Fruit fly (Drosophila melanogaster) whole organism, embryonic: ENCODE data around the gene CG12818.
A peak's percentile ranks its signal among the peaks of the same experiment; 100 is the strongest.

Experiments used
- Antp ChIP-seq: fragments of 200-800 bp; sonication (Bioruptor generic); optimal IDR thresholded peaks from 3 replicates; lab custom pipeline; 2016; ENCODE audit warnings: missing biosample characterization, missing genetic modification characterization
- Asciz ChIP-seq: fragments of 200-800 bp; sonication (Bioruptor generic); optimal IDR thresholded peaks from 2 replicates; lab custom pipeline; 2017; ENCODE audit warnings: missing biosample characterization, mild to moderate bottlenecking, missing genetic modification characterization, missing genetic modification reagents
- CG10431 ChIP-seq: fragments of 200-800 bp; sonication (Bioruptor generic); optimal IDR thresholded peaks from 3 replicates; lab custom pipeline; 2018; ENCODE audit warnings: missing biosample characterization, mild to moderate bottlenecking, missing genetic modification characterization
- CG11247 ChIP-seq: fragments of 200-800 bp; sonication (Bioruptor generic); IDR thresholded peaks from 2 replicates; pipeline ENCODE4 v1.3.6; 2022; ENCODE audit warnings: missing biosample characterization, missing genetic modification characterization
- CG11504 ChIP-seq: fragments of 200-800 bp; sonication (Bioruptor generic); optimal IDR thresholded peaks from 3 replicates; lab custom pipeline; 2019; ENCODE audit warnings: missing biosample characterization, mild to moderate bottlenecking, missing genetic modification characterization, moderate library complexity
- CG12659 ChIP-seq: fragments of 200-800 bp; sonication (Bioruptor generic); optimal IDR thresholded peaks from 3 replicates; lab custom pipeline; 2017; ENCODE audit warnings: mild to moderate bottlenecking, missing biosample characterization, missing genetic modification reagents, missing genetic modification characterization
- CG12769 ChIP-seq: fragments of 200-800 bp; sonication (Bioruptor generic); optimal IDR thresholded peaks from 2 replicates; lab custom pipeline; 2019; ENCODE audit warnings: missing biosample characterization, mild to moderate bottlenecking, missing genetic modification characterization, moderate library complexity
- CG1529 ChIP-seq: fragments of 200-800 bp; sonication (Bioruptor generic); optimal IDR thresholded peaks from 3 replicates; lab custom pipeline; 2018; ENCODE audit warnings: missing biosample characterization, missing genetic modification characterization
- CG15696 ChIP-seq: fragments of 200-800 bp; sonication (Bioruptor generic); optimal IDR thresholded peaks from 2 replicates; lab custom pipeline; 2019; ENCODE audit warnings: missing biosample characterization, mild to moderate bottlenecking, missing genetic modification characterization, moderate library complexity
- CG1603 ChIP-seq: fragments of 200-800 bp; sonication (Bioruptor generic); optimal IDR thresholded peaks from 2 replicates; lab custom pipeline; 2019; ENCODE audit warnings: missing biosample characterization, mild to moderate bottlenecking, missing genetic modification characterization, moderate library complexity
- CG1647 ChIP-seq: fragments of 200-800 bp; sonication (Bioruptor generic); optimal IDR thresholded peaks from 3 replicates; lab custom pipeline; 2016; ENCODE audit warnings: missing biosample characterization, missing genetic modification characterization
- CG18619 ChIP-seq: fragments of 200-800 bp; sonication (Bioruptor generic); optimal IDR thresholded peaks from 3 replicates; lab custom pipeline; 2017; ENCODE audit warnings: missing biosample characterization, mild to moderate bottlenecking, missing genetic modification characterization
- CG2889 ChIP-seq: fragments of 200-800 bp; sonication (Bioruptor generic); IDR thresholded peaks from 3 replicates; pipeline ENCODE4 v1.3.6; 2022; ENCODE audit warnings: missing biosample characterization, missing genetic modification characterization
- CG30431 ChIP-seq: fragments of 200-800 bp; sonication (Bioruptor generic); optimal IDR thresholded peaks from 2 replicates; lab custom pipeline; 2017; ENCODE audit warnings: missing biosample characterization, missing genetic modification characterization
- CG4328 ChIP-seq: fragments of 200-800 bp; sonication (Bioruptor generic); optimal IDR thresholded peaks from 3 replicates; lab custom pipeline; 2017; ENCODE audit warnings: missing biosample characterization, missing genetic modification reagents, missing genetic modification characterization
- CG5180 ChIP-seq: fragments of 200-800 bp; sonication (Bioruptor generic); optimal IDR thresholded peaks from 3 replicates; lab custom pipeline; 2017; ENCODE audit warnings: missing biosample characterization, missing genetic modification characterization, mild to moderate bottlenecking, moderate library complexity, missing genetic modification reagents
- CG6683 ChIP-seq: fragments of 200-800 bp; sonication (Bioruptor generic); optimal IDR thresholded peaks from 2 replicates; lab custom pipeline; 2017; ENCODE audit warnings: missing biosample characterization, mild to moderate bottlenecking, missing genetic modification characterization, missing genetic modification reagents
- CG8290 ChIP-seq, 3 experiments: fragments of 200-800 bp; sonication (Bioruptor generic); optimal IDR thresholded peaks; 2 replicates each; lab custom pipeline; 2016 to 2019; ENCODE audit warnings: missing biosample characterization in 3 of 3, missing genetic modification characterization in 3 of 3, mild to moderate bottlenecking in 2 of 3, moderate library complexity in 1 of 3
- CHES-1-like ChIP-seq: fragments of 200-800 bp; sonication (Bioruptor generic); optimal IDR thresholded peaks from 2 replicates; lab custom pipeline; 2016; ENCODE audit warnings: missing biosample characterization, missing genetic modification characterization
- Chrac-16 ChIP-seq: fragments of 200-800 bp; sonication (Bioruptor generic); optimal IDR thresholded peaks from 3 replicates; lab custom pipeline; 2016; ENCODE audit warnings: missing biosample characterization, missing genetic modification characterization
- Dfd ChIP-seq, 2 experiments: fragments of >200 bp; optimal IDR thresholded peaks; 2 replicates each; lab custom pipeline; 2017; ENCODE audit warnings: missing biosample characterization in 2 of 2, missing genetic modification characterization in 2 of 2
- Dip3 ChIP-seq: fragments of 200-800 bp; sonication (Bioruptor generic); optimal IDR thresholded peaks from 3 replicates; lab custom pipeline; 2016; ENCODE audit warnings: missing biosample characterization, missing genetic modification characterization
- Drgx ChIP-seq: fragments of 200-800 bp; sonication (Bioruptor generic); IDR thresholded peaks from 2 replicates; pipeline ENCODE4 v1.3.6; 2022; ENCODE audit warnings: missing biosample characterization, missing genetic modification characterization
- Eip74EF ChIP-seq, 2 experiments: fragments of 200-800 bp in 1 of 2; fragments of >200 bp in 1 of 2; sonication (Bioruptor generic) in 1 of 2; optimal IDR thresholded peaks; 2 replicates each; lab custom pipeline; 2017 to 2019; ENCODE audit warnings: missing biosample characterization in 2 of 2, missing genetic modification characterization in 2 of 2, mild to moderate bottlenecking in 1 of 2, moderate library complexity in 1 of 2
- Fer2 ChIP-seq: fragments of 200-800 bp; sonication (Bioruptor generic); optimal IDR thresholded peaks from 2 replicates; lab custom pipeline; 2018; ENCODE audit warnings: missing biosample characterization, mild to moderate bottlenecking, missing genetic modification characterization, moderate library complexity
- HLH4C ChIP-seq: fragments of 200-800 bp; sonication (Bioruptor generic); IDR thresholded peaks from 3 replicates; pipeline ENCODE4 v1.3.6; 2022; ENCODE audit warnings: missing biosample characterization, missing genetic modification characterization; ENCODE audit not compliant: partially characterized antibody
- Nf-YB ChIP-seq: fragments of 200-800 bp; sonication (Bioruptor generic); optimal IDR thresholded peaks from 3 replicates; lab custom pipeline; 2019; ENCODE audit warnings: missing biosample characterization, mild to moderate bottlenecking, missing genetic modification characterization, moderate library complexity
- Pdp1 ChIP-seq, 2 experiments: fragments of 200-800 bp; sonication (Bioruptor generic); optimal IDR thresholded peaks; 3 replicates each; lab custom pipeline; 2016; ENCODE audit warnings: missing biosample characterization in 2 of 2, missing genetic modification characterization in 2 of 2, mild to moderate bottlenecking in 1 of 2, moderate library complexity in 1 of 2
- Ravus ChIP-seq: fragments of 200-800 bp; sonication (Bioruptor generic); IDR thresholded peaks from 2 replicates; pipeline ENCODE4 v1.3.6; 2022; ENCODE audit warnings: missing biosample characterization, missing genetic modification characterization
- ase ChIP-seq: fragments of 200-800 bp; sonication (Bioruptor generic); IDR thresholded peaks from 3 replicates; pipeline ENCODE4 v1.3.6; 2022; ENCODE audit warnings: missing biosample characterization, missing genetic modification characterization
- br ChIP-seq: fragments of >200 bp; optimal IDR thresholded peaks from 2 replicates; lab custom pipeline; 2017
- cg ChIP-seq: fragments of 200-800 bp; sonication (Bioruptor generic); optimal IDR thresholded peaks from 3 replicates; lab custom pipeline; 2019; ENCODE audit warnings: missing biosample characterization, mild to moderate bottlenecking, missing genetic modification characterization, moderate library complexity
- cwo ChIP-seq: fragments of 200-800 bp; sonication (Bioruptor generic); optimal IDR thresholded peaks from 3 replicates; lab custom pipeline; 2017; ENCODE audit warnings: missing biosample characterization, missing genetic modification characterization, mild to moderate bottlenecking, moderate library complexity, missing genetic modification reagents
- dpn ChIP-seq, 2 experiments: fragments of 200-800 bp; sonication (Bioruptor generic); optimal IDR thresholded peaks; 3 replicates each; lab custom pipeline; 2016; ENCODE audit warnings: missing biosample characterization in 2 of 2, missing genetic modification characterization in 2 of 2
- gcm2 ChIP-seq: fragments of 200-800 bp; sonication (Bioruptor generic); optimal IDR thresholded peaks from 2 replicates; lab custom pipeline; 2016; ENCODE audit warnings: missing biosample characterization, missing genetic modification characterization
- gem ChIP-seq: fragments of 200-800 bp; sonication (Bioruptor generic); optimal IDR thresholded peaks from 2 replicates; lab custom pipeline; 2019; ENCODE audit warnings: missing biosample characterization, mild to moderate bottlenecking, missing genetic modification characterization, moderate library complexity
- gsb-n ChIP-seq: fragments of 200-800 bp; sonication (Bioruptor generic); optimal IDR thresholded peaks from 3 replicates; lab custom pipeline; 2018; ENCODE audit warnings: missing biosample characterization, mild to moderate bottlenecking, missing genetic modification characterization
- her ChIP-seq: fragments of 200-800 bp; sonication (Bioruptor generic); optimal IDR thresholded peaks from 2 replicates; lab custom pipeline; 2016; ENCODE audit warnings: missing biosample characterization, missing genetic modification characterization
- kni ChIP-seq: fragments of 200-800 bp; sonication (Bioruptor generic); optimal IDR thresholded peaks from 3 replicates; lab custom pipeline; 2017; ENCODE audit warnings: mild to moderate bottlenecking, missing biosample characterization, missing genetic modification reagents, missing genetic modification characterization
- lbe ChIP-seq: fragments of 200-800 bp; sonication (Bioruptor generic); optimal IDR thresholded peaks from 2 replicates; lab custom pipeline; 2016; ENCODE audit warnings: missing biosample characterization, mild to moderate bottlenecking, missing genetic modification characterization
- mirr ChIP-seq: fragments of 200-800 bp; sonication (Bioruptor generic); optimal IDR thresholded peaks from 3 replicates; lab custom pipeline; 2018; ENCODE audit warnings: missing biosample characterization, mild to moderate bottlenecking, missing genetic modification characterization
- nom ChIP-seq: fragments of 200-800 bp; sonication (Bioruptor generic); optimal IDR thresholded peaks from 2 replicates; lab custom pipeline; 2017; ENCODE audit warnings: missing biosample characterization, missing genetic modification characterization, mild to moderate bottlenecking, moderate library complexity, missing genetic modification reagents
- sens ChIP-seq: fragments of 200-800 bp; sonication (Bioruptor generic); peaks from one replicate; lab custom pipeline; 2016; ENCODE audit warnings: missing biosample characterization, missing genetic modification characterization
- slou ChIP-seq: fragments of 200-800 bp; sonication (Bioruptor generic); optimal IDR thresholded peaks from 3 replicates; lab custom pipeline; 2016; ENCODE audit warnings: missing biosample characterization, missing genetic modification characterization
- stwl ChIP-seq: fragments of 200-800 bp; sonication (Bioruptor generic); optimal IDR thresholded peaks from 3 replicates; lab custom pipeline; 2018; ENCODE audit warnings: missing biosample characterization, mild to moderate bottlenecking, missing genetic modification characterization, moderate library complexity
- zf30C ChIP-seq: fragments of 200-800 bp; sonication (Bioruptor generic); optimal IDR thresholded peaks from 3 replicates; lab custom pipeline; 2018; ENCODE audit warnings: missing biosample characterization, mild to moderate bottlenecking, missing genetic modification characterization

Gene CG12818

dm6 chr3R:10377849-10378248 lies 46.5 kb downstream of the CG12818 start, which contains the start of gene Rfx (continued):
- TF ChIP-seq CG1647 (GFP tag; lab: Kevin White, UChicago), result peak; percentile 39
- no peak for TF ChIP-seq br (lab: Kevin White, UChicago)
- peak; percentile 75 for TF ChIP-seq sens (GFP tag; lab: Kevin White, UChicago)
- TF ChIP-seq Antp, result no peak
- no peak for TF ChIP-seq CG1529 (GFP tag; lab: Kevin White, UChicago)
- no peak for TF ChIP-seq ase (GFP tag; lab: Robert Waterston, UW)
- TF ChIP-seq Dfd (GFP tag; optimal IDR thresholded peaks at IDR 0.05; lab: Kevin White, UChicago), result no peak
- TF ChIP-seq CG10431 (GFP tag; lab: Kevin White, UChicago), result no peak
- TF ChIP-seq CG6683, result peak; percentile 21
- TF ChIP-seq mirr, result no peak
- TF ChIP-seq CG4328 (GFP tag; lab: Kevin White, UChicago), result peak; percentile 10
- TF ChIP-seq CG1603, result peak; percentile 53
- TF ChIP-seq Ravus, result no peak
- no peak for TF ChIP-seq zf30C (GFP tag; lab: Kevin White, UChicago)
- TF ChIP-seq stwl (tag; lab: Kevin White, UChicago), result peak; percentile 69
- peak; percentile 24 for TF ChIP-seq her (GFP tag; lab: Kevin White, UChicago)
- TF ChIP-seq gcm2 (GFP tag; lab: Kevin White, UChicago), result no peak
- no peak for TF ChIP-seq Asciz (GFP tag; lab: Kevin White, UChicago)
- no peak for TF ChIP-seq Fer2
- peak; percentile 19 for TF ChIP-seq lbe (GFP tag; lab: Kevin White, UChicago)
- TF ChIP-seq Eip74EF (GFP tag; optimal IDR thresholded peaks at IDR 0.05; lab: Kevin White, UChicago), result peak in 1 of 2 experiments; percentile 50
- TF ChIP-seq CG30431, result no peak
- no peak for TF ChIP-seq Dip3
- TF ChIP-seq Drgx (GFP tag; lab: Robert Waterston, UW), result no peak
- TF ChIP-seq HLH4C (GFP tag; lab: Robert Waterston, UW), result no peak
- no peak for TF ChIP-seq slou
- TF ChIP-seq CG11247 (GFP tag; lab: Robert Waterston, UW), result no peak
- no peak for TF ChIP-seq CG2889 (GFP tag; lab: Robert Waterston, UW)
- peak; percentile 55 for TF ChIP-seq nom

dm6 chr3R:10378989-10379388 lies 47.6 kb downstream of the CG12818 start:
- TF ChIP-seq sens (GFP tag; lab: Kevin White, UChicago) (peak; percentile 30), CG15696 (tag; lab: Kevin White, UChicago) (no peak), Nf-YB (GFP tag; lab: Kevin White, UChicago) (no peak), gem (tag; lab: Kevin White, UChicago) (peak; percentile 2), CG18619 (no peak), dpn (GFP tag; optimal IDR thresholded peaks at IDR 0.05; lab: Kevin White, UChicago) (no peak), CG11504 (tag; lab: Kevin White, UChicago) (peak; percentile 5)

- TF ChIP-seq CG5180 (GFP tag; lab: Kevin White, UChicago), result peak; percentile 95
- peak; percentile 38 for TF ChIP-seq kni (GFP tag; lab: Kevin White, UChicago)
- TF ChIP-seq CG12769 (tag; lab: Kevin White, UChicago), result no peak
- TF ChIP-seq Chrac-16, result no peak
- TF ChIP-seq Nf-YB (GFP tag; lab: Kevin White, UChicago), result no peak
- TF ChIP-seq cg (GFP tag; lab: Kevin White, UChicago), result peak; percentile 16
- TF ChIP-seq gsb-n (tag; lab: Kevin White, UChicago), result no peak
- TF ChIP-seq CHES-1-like (GFP tag; lab: Kevin White, UChicago), result no peak
- no peak for TF ChIP-seq CG12659 (GFP tag; lab: Kevin White, UChicago)
- TF ChIP-seq cwo, result peak; percentile 58
- TF ChIP-seq Pdp1 (GFP tag; optimal IDR thresholded peaks at IDR 0.05; lab: Kevin White, UChicago), result peak in 1 of 2 experiments; percentile 64
- no peak for TF ChIP-seq CG8290 (GFP tag; optimal IDR thresholded peaks at IDR 0.05; lab: Kevin White, UChicago)
- peak in 1 of 2 experiments; percentile 2 for TF ChIP-seq CG8290 (tag; optimal IDR thresholded peaks at IDR 0.05; lab: Kevin White, UChicago)
Observed at dm6 chr3R:10379409-10379808, 48.0 kb downstream of the CG12818 start.
